Worm (Caenorhabditis elegans): ENCODE results near the gene C08D8.7.
A peak's percentile ranks its signal among the peaks of the same experiment; 100 is the strongest.

The C08D8.7 gene

DNA sequence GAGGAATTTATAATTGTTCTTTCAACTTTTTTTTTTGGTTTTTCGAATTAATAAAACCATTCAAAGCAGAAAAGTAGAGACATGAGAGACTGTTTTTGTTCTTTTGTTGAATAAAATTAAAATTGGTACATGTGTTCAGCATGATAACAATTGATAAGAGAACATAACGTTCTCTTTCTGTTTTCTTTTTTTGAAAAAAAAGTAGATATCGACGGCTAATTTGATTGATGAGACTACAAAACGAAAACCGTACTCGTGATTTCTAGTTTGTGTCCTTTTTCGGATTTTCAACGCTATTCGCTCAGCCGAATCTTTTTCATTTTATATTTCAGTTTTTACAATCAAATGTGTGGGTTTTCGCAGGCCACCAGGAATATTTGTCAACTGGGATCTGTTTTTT, 4.4 kb downstream of the C08D8.7 start, which contains the start of gene C08D8.1:
TSS of gene C08D8.1 (plus strand) at position 324 of the 400 bp plus-strand sequence.
- no peak for TF ChIP-seq ztf-23 (GFP tag; IDR thresholded peaks at IDR 0.05)
- no peak for TF ChIP-seq ztf-29 (GFP tag; IDR thresholded peaks at IDR 0.05)
- TF ChIP-seq med-1 (GFP tag; optimal IDR thresholded peaks at IDR 0.05; ENCODE audit: insufficient read depth), result no peak
- TF ChIP-seq tab-1 (GFP tag; IDR thresholded peaks at IDR 0.05), result no peak
- TF ChIP-seq ref-1 (GFP tag; conservative IDR thresholded peaks at IDR 0.05), result no peak
- TF ChIP-seq klf-2 (GFP tag; conservative IDR thresholded peaks at IDR 0.05), result no peak
- no peak for TF ChIP-seq flt-1 (GFP tag; IDR thresholded peaks at IDR 0.05)
- TF ChIP-seq T22C8.4 (GFP tag; IDR thresholded peaks at IDR 0.05), result no peak
- TF ChIP-seq cog-1 (tag; optimal IDR thresholded peaks at IDR 0.05), result no peak

DNA sequence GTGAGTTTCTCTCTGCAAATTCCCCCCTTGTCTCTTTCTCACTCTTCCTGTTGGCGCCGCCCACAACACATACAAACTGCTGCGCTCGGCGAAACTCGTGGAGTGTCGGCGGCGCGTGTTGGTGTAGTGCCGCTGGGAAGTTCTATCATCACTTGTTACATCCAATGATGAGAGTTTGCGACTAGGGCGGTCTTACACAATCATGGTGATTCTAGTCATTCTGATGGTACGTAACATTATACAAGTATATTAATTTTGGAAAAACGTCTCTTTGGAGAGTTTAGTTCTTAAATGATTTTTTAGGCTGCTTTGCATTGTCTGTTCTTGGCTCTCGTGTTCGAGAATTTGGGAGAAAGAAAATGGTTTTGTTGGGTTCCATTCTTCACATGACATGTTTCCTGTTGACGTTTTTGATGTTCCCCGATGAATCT, 8.0 kb downstream of the C08D8.7 start:
- TF ChIP-seq ztf-29 (GFP tag; IDR thresholded peaks at IDR 0.05) (no peak), klf-2 (GFP tag; conservative IDR thresholded peaks at IDR 0.05) (no peak), tab-1 (GFP tag; IDR thresholded peaks at IDR 0.05) (no peak), flt-1 (GFP tag; IDR thresholded peaks at IDR 0.05) (peak; percentile 48; the same call in 1 of the 2 replicates), ref-1 (GFP tag; conservative IDR thresholded peaks at IDR 0.05) (no peak), T22C8.4 (GFP tag; IDR thresholded peaks at IDR 0.05) (no peak), ztf-23 (GFP tag; IDR thresholded peaks at IDR 0.05) (peak; percentile 65; the same call in 1 of the 2 replicates), cog-1 (tag; optimal IDR thresholded peaks at IDR 0.05) (peak; percentile 72), med-1 (GFP tag; optimal IDR thresholded peaks at IDR 0.05; ENCODE audit: insufficient read depth) (no peak)

DNA sequence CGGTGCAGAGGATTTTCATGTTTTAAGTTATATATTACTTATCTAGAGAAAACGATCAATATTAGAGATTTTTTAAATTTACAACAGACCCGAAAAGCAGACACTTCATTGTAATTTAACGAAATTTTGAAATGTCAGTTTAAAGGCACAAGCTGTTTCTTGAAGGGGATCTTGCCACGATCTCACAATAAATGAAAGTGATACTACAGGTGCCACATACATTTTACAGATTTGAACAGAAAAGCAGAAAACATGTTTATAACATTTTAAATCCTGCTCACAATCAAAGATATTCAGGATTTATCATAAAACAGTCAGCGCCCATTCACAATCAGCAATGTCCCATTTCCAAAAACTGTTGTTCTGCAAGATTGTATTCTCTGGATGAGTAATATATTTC, 8.9 kb downstream of the C08D8.7 start:
- no peak for TF ChIP-seq cog-1 (tag; optimal IDR thresholded peaks at IDR 0.05)
- no peak for TF ChIP-seq flt-1 (GFP tag; IDR thresholded peaks at IDR 0.05)
- no peak for TF ChIP-seq tab-1 (GFP tag; IDR thresholded peaks at IDR 0.05)
- TF ChIP-seq T22C8.4 (GFP tag; IDR thresholded peaks at IDR 0.05), result no peak
- no peak for TF ChIP-seq med-1 (GFP tag; optimal IDR thresholded peaks at IDR 0.05; ENCODE audit: insufficient read depth)
- no peak for TF ChIP-seq ztf-29 (GFP tag; IDR thresholded peaks at IDR 0.05)

DNA sequence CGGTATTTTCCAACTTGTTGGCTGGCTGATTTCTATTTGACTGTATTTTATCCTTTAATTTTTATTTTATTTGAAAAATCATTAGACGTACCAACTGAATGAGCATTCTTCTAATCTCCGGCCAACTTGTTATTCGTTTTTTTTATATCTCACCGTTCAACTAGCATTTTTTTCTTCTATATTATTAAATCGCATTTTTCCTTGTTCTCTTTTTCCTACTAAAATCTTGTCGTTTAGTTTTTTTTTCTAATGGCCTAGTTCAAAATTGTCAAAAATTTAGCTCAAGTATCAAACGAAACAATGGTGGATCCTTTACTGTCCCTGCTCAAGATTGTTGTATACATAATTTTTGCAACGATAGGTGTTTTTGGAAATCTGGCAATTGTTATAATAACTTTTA, 10.3 kb downstream of the C08D8.7 start, which contains the start of gene srsx-22:
TSS of gene srsx-22 (plus strand) at position 301 of the 400 bp plus-strand sequence.
- TF ChIP-seq tab-1 (GFP tag; IDR thresholded peaks at IDR 0.05), result no peak
- no peak for TF ChIP-seq cog-1 (tag; optimal IDR thresholded peaks at IDR 0.05)

DNA sequence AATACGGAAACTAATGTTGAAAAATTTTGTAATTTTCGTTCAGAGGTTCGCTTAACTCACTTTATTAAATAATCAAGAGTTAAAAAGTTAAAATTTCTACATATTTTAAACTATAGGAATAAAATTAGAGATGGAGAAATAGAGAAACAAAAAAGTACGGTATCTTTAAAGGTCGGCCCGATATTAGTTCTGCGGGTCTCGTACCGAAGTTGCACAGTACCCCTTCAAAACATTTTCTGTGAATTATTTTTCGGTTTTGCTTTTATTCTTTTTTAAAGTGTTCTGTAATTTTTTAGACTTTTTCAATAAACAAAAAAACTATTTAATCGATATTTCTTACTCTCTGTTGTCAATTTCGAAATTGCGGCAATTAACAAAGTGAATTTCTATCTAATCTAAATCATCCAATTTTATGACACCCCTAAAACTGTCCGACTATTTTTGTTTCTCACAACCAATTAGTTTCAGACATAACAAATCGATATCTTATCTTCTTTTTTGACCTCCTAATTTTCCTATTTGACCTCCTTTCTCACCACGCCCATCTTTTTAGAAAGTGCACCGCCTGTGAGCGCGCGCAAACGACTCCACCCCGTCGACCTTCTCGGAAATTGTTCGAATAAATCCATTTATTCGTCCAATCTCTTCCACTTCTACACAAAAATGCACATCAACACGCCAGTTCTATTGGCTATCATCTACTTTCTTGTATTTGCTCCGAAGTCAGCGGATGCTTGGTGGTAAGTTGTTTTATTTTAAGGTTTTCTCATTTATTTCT, 14.6 kb downstream of the C08D8.7 start, which contains the start of gene mom-2:
TSS of gene mom-2 (plus strand) at position 554 of the 778 bp plus-strand sequence.
- TF ChIP-seq tab-1 (GFP tag; IDR thresholded peaks at IDR 0.05) (no peak), ztf-23 (GFP tag; IDR thresholded peaks at IDR 0.05) (no peak), klf-2 (GFP tag; conservative IDR thresholded peaks at IDR 0.05) (no peak), T22C8.4 (GFP tag; IDR thresholded peaks at IDR 0.05) (no peak), ztf-29 (GFP tag; IDR thresholded peaks at IDR 0.05) (no peak), flt-1 (GFP tag; IDR thresholded peaks at IDR 0.05) (no peak), cog-1 (tag; optimal IDR thresholded peaks at IDR 0.05) (no peak), ref-1 (GFP tag; conservative IDR thresholded peaks at IDR 0.05) (no peak), med-1 (GFP tag; optimal IDR thresholded peaks at IDR 0.05; ENCODE audit: insufficient read depth) (no peak)

DNA sequence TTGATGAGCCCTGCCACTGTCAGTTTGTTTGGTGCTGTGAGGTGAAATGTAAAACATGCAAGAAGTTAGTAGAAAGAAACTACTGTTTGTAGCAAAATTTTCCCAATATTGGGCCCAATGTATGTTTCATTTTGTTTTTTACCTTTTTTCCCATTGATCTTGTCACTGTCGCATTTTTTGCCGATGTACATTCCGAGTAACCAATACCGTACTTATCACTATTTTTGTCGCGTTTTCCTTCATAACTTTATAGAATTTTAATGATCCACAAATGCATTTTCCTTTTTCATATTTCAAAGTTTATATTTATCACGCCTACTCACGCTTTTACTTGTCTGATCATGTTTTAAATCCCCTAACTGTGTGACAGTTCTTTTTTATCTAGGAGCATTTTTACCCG, 16.7 kb downstream of the C08D8.7 start:
- TF ChIP-seq flt-1 (GFP tag; IDR thresholded peaks at IDR 0.05) (no peak), ztf-23 (GFP tag; IDR thresholded peaks at IDR 0.05) (no peak), ztf-29 (GFP tag; IDR thresholded peaks at IDR 0.05) (no peak), klf-2 (GFP tag; conservative IDR thresholded peaks at IDR 0.05) (no peak), cog-1 (tag; optimal IDR thresholded peaks at IDR 0.05) (no peak), T22C8.4 (GFP tag; IDR thresholded peaks at IDR 0.05) (no peak), tab-1 (GFP tag; IDR thresholded peaks at IDR 0.05) (no peak), ref-1 (GFP tag; conservative IDR thresholded peaks at IDR 0.05) (no peak)

DNA sequence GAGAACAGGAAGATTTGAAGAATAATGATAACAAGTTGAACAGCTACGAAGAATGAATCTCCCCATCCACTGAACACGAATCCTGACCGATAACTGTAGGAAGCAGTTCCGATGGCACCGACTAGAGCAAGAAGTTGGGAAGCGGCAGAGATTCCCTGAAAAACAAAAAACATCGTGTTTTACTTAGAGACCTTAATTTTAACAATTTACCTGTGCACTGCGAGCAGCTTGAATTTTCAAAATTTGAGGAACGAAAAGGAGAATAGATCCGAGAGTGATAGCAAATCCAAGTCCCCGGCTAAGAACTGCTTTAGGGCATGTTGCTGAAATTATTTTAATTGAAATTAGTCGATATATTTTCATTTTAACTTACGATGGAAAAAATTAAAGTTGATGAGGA, 17.7 kb downstream of the C08D8.7 start:
- TF ChIP-seq cog-1 (tag; optimal IDR thresholded peaks at IDR 0.05) (no peak), klf-2 (GFP tag; conservative IDR thresholded peaks at IDR 0.05) (no peak), ztf-29 (GFP tag; IDR thresholded peaks at IDR 0.05) (no peak), med-1 (GFP tag; optimal IDR thresholded peaks at IDR 0.05; ENCODE audit: insufficient read depth) (no peak), flt-1 (GFP tag; IDR thresholded peaks at IDR 0.05) (no peak), ref-1 (GFP tag; conservative IDR thresholded peaks at IDR 0.05) (no peak), T22C8.4 (GFP tag; IDR thresholded peaks at IDR 0.05) (no peak), tab-1 (GFP tag; IDR thresholded peaks at IDR 0.05) (no peak), ztf-23 (GFP tag; IDR thresholded peaks at IDR 0.05) (no peak)

DNA sequence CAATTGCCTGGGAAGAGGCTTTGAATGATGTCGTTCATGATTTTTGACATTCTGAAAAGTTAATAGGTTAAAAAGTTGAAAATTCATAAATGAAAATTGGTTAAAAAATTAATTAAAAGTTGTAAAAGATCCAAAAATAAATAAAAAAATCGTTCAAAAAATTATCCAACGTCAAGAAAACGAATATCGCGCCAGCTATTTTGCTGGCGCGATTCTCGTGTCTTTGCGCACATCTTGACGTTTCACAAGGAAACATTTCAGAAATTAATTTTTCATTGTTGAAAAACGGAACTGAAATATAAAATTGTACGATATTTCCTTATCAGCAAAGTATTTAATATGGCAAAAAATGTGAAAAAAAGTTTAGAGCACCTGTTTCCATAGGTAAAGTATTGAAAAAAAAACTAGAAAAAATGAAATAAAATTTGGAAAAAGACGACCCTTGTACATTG, 18.1 kb downstream of the C08D8.7 start, which contains the start of gene mpdu-1:
TSS of gene mpdu-1 (minus strand) at position 51 of the 452 bp plus-strand sequence.
- TF ChIP-seq cog-1 (tag; optimal IDR thresholded peaks at IDR 0.05), result no peak
- no peak for TF ChIP-seq klf-2 (GFP tag; conservative IDR thresholded peaks at IDR 0.05)
- no peak for TF ChIP-seq T22C8.4 (GFP tag; IDR thresholded peaks at IDR 0.05)
- TF ChIP-seq flt-1 (GFP tag; IDR thresholded peaks at IDR 0.05), result 0 out of 2 replicates have a peak, but pooled peaks have one; percentile 39
- TF ChIP-seq med-1 (GFP tag; optimal IDR thresholded peaks at IDR 0.05; ENCODE audit: insufficient read depth), result no peak

DNA sequence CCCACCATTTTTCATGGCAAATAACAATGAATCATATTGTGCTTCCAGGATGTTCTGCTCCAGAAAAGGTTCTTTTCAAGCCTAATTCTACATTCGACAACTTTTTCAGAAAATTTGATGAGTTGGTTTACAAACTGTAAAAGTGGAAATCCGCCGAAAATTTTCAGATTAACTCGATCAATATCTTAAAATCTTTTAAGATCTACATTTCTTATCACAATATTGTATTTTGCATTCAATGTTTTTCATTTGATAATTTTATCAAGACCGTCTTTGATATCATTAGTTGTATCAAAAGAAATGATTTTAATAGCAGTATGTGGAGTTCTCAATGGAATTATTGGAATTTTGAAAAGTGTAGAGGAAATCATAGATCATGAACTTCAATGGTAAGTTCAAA, 18.8 kb downstream of the C08D8.7 start, which contains the start of gene F38E1.6:
TSS of gene F38E1.6 (plus strand) at position 301 of the 400 bp plus-strand sequence.
- TF ChIP-seq ref-1 (GFP tag; conservative IDR thresholded peaks at IDR 0.05) (no peak), ztf-23 (GFP tag; IDR thresholded peaks at IDR 0.05) (no peak), T22C8.4 (GFP tag; IDR thresholded peaks at IDR 0.05) (no peak), klf-2 (GFP tag; conservative IDR thresholded peaks at IDR 0.05) (no peak), med-1 (GFP tag; optimal IDR thresholded peaks at IDR 0.05; ENCODE audit: insufficient read depth) (no peak), tab-1 (GFP tag; IDR thresholded peaks at IDR 0.05) (no peak), cog-1 (tag; optimal IDR thresholded peaks at IDR 0.05) (no peak), ztf-29 (GFP tag; IDR thresholded peaks at IDR 0.05) (no peak), flt-1 (GFP tag; IDR thresholded peaks at IDR 0.05) (no peak)

Data from whole organism, midembryonic.